Worm (Caenorhabditis elegans) whole organism, L3 larva: Measurements from ENCODE around the gene elo-8.

Source experiments
- ceh-16 ChIP-seq: sonication (generic microtip); optimal IDR thresholded peaks from 2 replicates; lab custom pipeline; 2017; ENCODE audit warnings: missing biosample characterization, missing genetic modification characterization
- ceh-82 ChIP-seq: fragments of 150-350 bp; optimal IDR thresholded peaks from 2 replicates; lab custom pipeline; 2014; ENCODE audit warnings: missing biosample characterization, missing genetic modification characterization
- egl-27 ChIP-seq: sonication (generic microtip); optimal IDR thresholded peaks from 4 replicates; lab custom pipeline; 2017; ENCODE audit warnings: missing biosample characterization, missing genetic modification reagents, missing genetic modification characterization
- elt-3 ChIP-seq, 3 experiments: fragments of 150-350 bp in 1 of 3; sonication (generic microtip) in 2 of 3; optimal IDR thresholded peaks; 2 replicates in 2 of 3; 4 replicates in 1 of 3; lab custom pipeline; 2014 to 2017; ENCODE audit warnings: missing biosample characterization in 3 of 3, missing genetic modification characterization in 3 of 3
- lin-15B ChIP-seq: fragments of 150-350 bp; optimal IDR thresholded peaks from 2 replicates; lab custom pipeline; 2014; ENCODE audit warnings: missing biosample characterization, missing genetic modification characterization
- nfya-1 ChIP-seq: sonication (generic microtip); optimal IDR thresholded peaks from 2 replicates; lab custom pipeline; 2017; ENCODE audit warnings: missing genetic modification characterization, mild to moderate bottlenecking, missing compliant biosample characterization, antibody characterized with exemption, moderate library complexity; ENCODE audit not compliant: insufficient read depth
- nhr-23 ChIP-seq: fragments of 150-350 bp; optimal IDR thresholded peaks from 2 replicates; lab custom pipeline; 2014; ENCODE audit warnings: missing biosample characterization, missing genetic modification reagents, missing genetic modification characterization
- nhr-237 ChIP-seq: fragments of 150-350 bp; optimal IDR thresholded peaks from 2 replicates; lab custom pipeline; 2014; ENCODE audit warnings: missing biosample characterization, missing genetic modification characterization
- nhr-76 ChIP-seq: fragments of 150-350 bp; sonication (generic microtip); optimal IDR thresholded peaks from 5 replicates; lab custom pipeline; 2014; ENCODE audit warnings: missing biosample characterization, missing genetic modification characterization
- pqm-1 ChIP-seq: fragments of 150-350 bp; optimal IDR thresholded peaks from 2 replicates; lab custom pipeline; 2017; ENCODE audit warnings: missing biosample characterization, missing genetic modification characterization, inconsistent platforms
- skn-1 ChIP-seq: fragments of 150-350 bp; optimal IDR thresholded peaks from 2 replicates; lab custom pipeline; 2014; ENCODE audit warnings: missing biosample characterization, missing genetic modification characterization
- tbx-2 ChIP-seq: sonication (generic microtip); optimal IDR thresholded peaks from 2 replicates; lab custom pipeline; 2016; ENCODE audit warnings: mild to moderate bottlenecking, missing genetic modification characterization, missing compliant biosample characterization
- unc-39 ChIP-seq: sonication (generic microtip); optimal IDR thresholded peaks from 4 replicates; lab custom pipeline; 2017; ENCODE audit warnings: missing biosample characterization, missing genetic modification characterization
- unc-62 ChIP-seq: fragments of 150-350 bp; sonication (generic microtip); optimal IDR thresholded peaks from 4 replicates; lab custom pipeline; 2014; ENCODE audit warnings: missing biosample characterization, missing genetic modification reagents, missing genetic modification characterization

DNA sequence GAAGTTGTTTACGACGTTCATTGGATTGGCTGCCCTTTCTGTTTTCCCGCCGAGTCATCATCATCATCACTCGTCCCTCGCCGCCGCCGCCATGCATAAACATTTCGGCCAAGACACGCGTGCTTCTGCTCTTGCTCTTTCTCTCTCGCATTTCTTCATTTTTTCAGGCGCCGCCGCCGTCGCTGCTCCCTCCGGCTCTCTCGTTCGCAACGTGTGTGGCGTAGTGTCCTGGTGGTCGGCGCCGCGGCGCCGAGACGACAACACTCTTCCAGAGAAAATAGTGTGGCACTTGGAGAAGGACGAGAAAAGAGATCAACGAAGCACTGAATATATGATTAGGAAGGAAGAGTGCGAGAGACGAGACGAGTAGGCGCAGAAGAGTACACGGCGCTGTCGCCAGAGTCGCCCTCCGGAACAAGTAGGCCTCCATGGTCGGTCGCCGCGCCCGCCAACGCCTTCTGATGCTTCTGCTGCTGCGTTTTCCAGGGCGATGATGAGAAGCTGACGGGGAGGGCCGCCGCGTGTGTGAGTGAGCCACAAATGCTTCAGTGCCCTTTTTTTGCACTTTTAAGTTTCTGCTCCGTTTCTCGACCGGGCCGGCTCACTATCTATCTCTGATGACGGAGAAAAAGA is 46.3 kb downstream of the elo-8 start:
- no peak for TF ChIP-seq nhr-76 (tag; lab: Kevin White, UChicago)
- peak; percentile 22 for TF ChIP-seq tbx-2 (tag; lab: Kevin White, UChicago)
- TF ChIP-seq lin-15B, result peak; percentile 52
- TF ChIP-seq unc-39 (tag; lab: Kevin White, UChicago), result no peak
- TF ChIP-seq skn-1 (tag; lab: Kevin White, UChicago), result peak; percentile 39
- TF ChIP-seq ceh-16 (tag; lab: Kevin White, UChicago), result no peak
- TF ChIP-seq nhr-237, result no peak
- peak; percentile 78 for TF ChIP-seq nfya-1 (tag; lab: Kevin White, UChicago)
- peak; percentile 15 for TF ChIP-seq egl-27 (tag; lab: Kevin White, UChicago)
- no peak for TF ChIP-seq elt-3 (tag; optimal IDR thresholded peaks at IDR 0.05; lab: Kevin White, UChicago)
- TF ChIP-seq nhr-23, result no peak
- TF ChIP-seq pqm-1, result no peak
- TF ChIP-seq unc-62 (GFP tag; lab: Kevin White, UChicago), result no peak
- TF ChIP-seq ceh-82, result no peak
